Fruit fly (Drosophila melanogaster) whole organism, prepupa: Measurements from ENCODE around the gene Prim2.

ENCODE experiments used
- Blimp-1 ChIP-seq: fragments of 200-800 bp; sonication (Bioruptor generic); optimal IDR thresholded peaks from 3 replicates; lab custom pipeline; 2017; ENCODE audit warnings: missing biosample characterization, missing genetic modification characterization, mild to moderate bottlenecking, moderate library complexity, missing genetic modification reagents
- CG10631 ChIP-seq: fragments of 200-800 bp; sonication (Bioruptor generic); optimal IDR thresholded peaks from 2 replicates; lab custom pipeline; 2016; ENCODE audit warnings: missing biosample characterization, missing genetic modification characterization
- CG11294 ChIP-seq: fragments of 200-800 bp; sonication (Bioruptor generic); IDR thresholded peaks from 2 replicates; pipeline ENCODE4 v1.3.6; 2022; ENCODE audit warnings: missing biosample characterization, missing genetic modification characterization
- CG11902 ChIP-seq: fragments of 200-800 bp; sonication (Bioruptor generic); optimal IDR thresholded peaks from 3 replicates; lab custom pipeline; 2016; ENCODE audit warnings: missing biosample characterization, missing genetic modification characterization
- CG15336 ChIP-seq: fragments of 200-800 bp; sonication (Bioruptor generic); IDR thresholded peaks from 2 replicates; pipeline ENCODE4 v1.3.6; 2022; ENCODE audit warnings: missing biosample characterization, missing genetic modification characterization
- CG1621 ChIP-seq: fragments of 200-800 bp; sonication (Bioruptor generic); optimal IDR thresholded peaks from 3 replicates; lab custom pipeline; 2018; ENCODE audit warnings: missing biosample characterization, mild to moderate bottlenecking, missing genetic modification characterization
- CG3032 ChIP-seq: fragments of 200-800 bp; optimal IDR thresholded peaks from 2 replicates; lab custom pipeline; 2019; ENCODE audit warnings: missing biosample characterization, mild to moderate bottlenecking, missing genetic modification characterization, moderate library complexity
- CG32006 ChIP-seq: fragments of 200-800 bp; sonication (Bioruptor generic); optimal IDR thresholded peaks from 3 replicates; lab custom pipeline; 2017; ENCODE audit warnings: missing biosample characterization, mild to moderate bottlenecking, missing genetic modification characterization
- CG34406 ChIP-seq: fragments of 200-800 bp; sonication (Bioruptor generic); optimal IDR thresholded peaks from 3 replicates; lab custom pipeline; 2016; ENCODE audit warnings: missing biosample characterization, missing genetic modification characterization
- CG3919 ChIP-seq: fragments of 200-800 bp; sonication (Bioruptor generic); optimal IDR thresholded peaks from 3 replicates; lab custom pipeline; 2016; ENCODE audit warnings: missing biosample characterization, missing genetic modification characterization
- CG4318 ChIP-seq: fragments of 200-800 bp; sonication (Bioruptor generic); optimal IDR thresholded peaks from 3 replicates; lab custom pipeline; 2017; ENCODE audit warnings: missing biosample characterization, mild to moderate bottlenecking, missing genetic modification characterization
- CG6163 ChIP-seq: fragments of 200-800 bp; sonication (Bioruptor generic); IDR thresholded peaks from 3 replicates; pipeline ENCODE4 v1.3.6; 2022; ENCODE audit warnings: missing biosample characterization, missing genetic modification characterization
- CG6276 ChIP-seq: fragments of 200-800 bp; sonication (Bioruptor generic); optimal IDR thresholded peaks from 2 replicates; lab custom pipeline; 2017; ENCODE audit warnings: missing biosample characterization, mild to moderate bottlenecking, missing genetic modification characterization
- CG6792 ChIP-seq: fragments of 200-800 bp; sonication (Bioruptor generic); optimal IDR thresholded peaks from 3 replicates; lab custom pipeline; 2016; ENCODE audit warnings: missing biosample characterization, missing genetic modification characterization
- CG6854 ChIP-seq: fragments of 200-800 bp; sonication (Bioruptor generic); optimal IDR thresholded peaks from 2 replicates; lab custom pipeline; 2017; ENCODE audit warnings: missing biosample characterization, mild to moderate bottlenecking, missing genetic modification characterization
- CG7368 ChIP-seq: fragments of 200-800 bp; sonication (Bioruptor generic); optimal IDR thresholded peaks from 3 replicates; lab custom pipeline; 2016; ENCODE audit warnings: missing biosample characterization, missing genetic modification characterization
- CG8319 ChIP-seq: fragments of 200-800 bp; sonication (Bioruptor generic); optimal IDR thresholded peaks from 3 replicates; lab custom pipeline; 2016; ENCODE audit warnings: missing biosample characterization, missing genetic modification characterization
- CG8632 ChIP-seq: fragments of 200-800 bp; sonication (Bioruptor generic); optimal IDR thresholded peaks from 3 replicates; lab custom pipeline; 2016; ENCODE audit warnings: missing biosample characterization, missing genetic modification characterization
- CG9139 ChIP-seq: fragments of 200-800 bp; sonication (Bioruptor generic); optimal IDR thresholded peaks from 3 replicates; lab custom pipeline; 2017; ENCODE audit warnings: missing biosample characterization, mild to moderate bottlenecking, missing genetic modification characterization
- Eip75B ChIP-seq: fragments of 200-800 bp; sonication (Bioruptor generic); optimal IDR thresholded peaks from 3 replicates; lab custom pipeline; 2016; ENCODE audit warnings: missing biosample characterization, missing genetic modification characterization
- Eip78C ChIP-seq: fragments of 200-800 bp; sonication (Bioruptor generic); peaks from one replicate; lab custom pipeline; 2016; ENCODE audit warnings: missing biosample characterization, missing genetic modification characterization
- Ets21C ChIP-seq: fragments of 200-800 bp; sonication (Bioruptor generic); optimal IDR thresholded peaks from 3 replicates; lab custom pipeline; 2016; ENCODE audit warnings: missing biosample characterization, missing genetic modification characterization
- Ets96B ChIP-seq: fragments of 200-800 bp; optimal IDR thresholded peaks from 2 replicates; lab custom pipeline; 2019; ENCODE audit warnings: missing biosample characterization, mild to moderate bottlenecking, missing genetic modification characterization, moderate library complexity
- Gug ChIP-seq: fragments of 200-800 bp; sonication (Bioruptor generic); IDR thresholded peaks from 2 replicates; pipeline ENCODE4 v1.3.6; 2022; ENCODE audit warnings: missing biosample characterization, missing genetic modification characterization
- Hr39 ChIP-seq: fragments of 200-800 bp; sonication (Bioruptor generic); optimal IDR thresholded peaks from 2 replicates; lab custom pipeline; 2016; ENCODE audit warnings: missing biosample characterization, missing genetic modification characterization
- Hr4 ChIP-seq: fragments of 200-800 bp; sonication (Bioruptor generic); optimal IDR thresholded peaks from 3 replicates; lab custom pipeline; 2016; ENCODE audit warnings: missing biosample characterization, missing genetic modification characterization
- Lpt ChIP-seq: fragments of 200-800 bp; sonication (Bioruptor generic); optimal IDR thresholded peaks from 3 replicates; lab custom pipeline; 2016; ENCODE audit warnings: missing biosample characterization, missing genetic modification characterization
- Met ChIP-seq: fragments of 200-800 bp; sonication (Bioruptor generic); optimal IDR thresholded peaks from 3 replicates; lab custom pipeline; 2016; ENCODE audit warnings: missing biosample characterization, missing genetic modification characterization
- OdsH ChIP-seq: fragments of 200-800 bp; sonication (Bioruptor generic); optimal IDR thresholded peaks from 3 replicates; lab custom pipeline; 2016; ENCODE audit warnings: missing biosample characterization, missing genetic modification characterization
- Sox102F ChIP-seq: fragments of 200-800 bp; sonication (Bioruptor generic); optimal IDR thresholded peaks from 2 replicates; lab custom pipeline; 2016; ENCODE audit warnings: missing biosample characterization, mild to moderate bottlenecking, missing genetic modification characterization
- acj6 ChIP-seq: fragments of 200-800 bp; sonication (Bioruptor generic); optimal IDR thresholded peaks from 3 replicates; lab custom pipeline; 2016; ENCODE audit warnings: missing biosample characterization, missing genetic modification characterization
- dac ChIP-seq: fragments of 200-800 bp; sonication (Bioruptor generic); optimal IDR thresholded peaks from 2 replicates; lab custom pipeline; 2017; ENCODE audit warnings: missing biosample characterization, mild to moderate bottlenecking, missing genetic modification characterization
- dsx ChIP-seq: fragments of 200-800 bp; optimal IDR thresholded peaks from 3 replicates; lab custom pipeline; 2019; ENCODE audit warnings: missing biosample characterization, mild to moderate bottlenecking, missing genetic modification characterization, moderate library complexity; ENCODE audit not compliant: poor library complexity, severe bottlenecking
- esn ChIP-seq: fragments of 200-800 bp; sonication (Bioruptor generic); optimal IDR thresholded peaks from 2 replicates; lab custom pipeline; 2016; ENCODE audit warnings: missing biosample characterization, mild to moderate bottlenecking, missing genetic modification characterization, moderate library complexity
- fd59A ChIP-seq: fragments of 200-800 bp; sonication (Bioruptor generic); optimal IDR thresholded peaks from 2 replicates; lab custom pipeline; 2017; ENCODE audit warnings: missing biosample characterization, mild to moderate bottlenecking, missing genetic modification characterization, missing genetic modification reagents
- fd85E ChIP-seq: fragments of 200-800 bp; sonication (Bioruptor generic); optimal IDR thresholded peaks from 3 replicates; lab custom pipeline; 2016; ENCODE audit warnings: missing biosample characterization, missing genetic modification characterization
- fkh ChIP-seq: fragments of 200-800 bp; sonication (Bioruptor generic); optimal IDR thresholded peaks from 3 replicates; lab custom pipeline; 2017; ENCODE audit warnings: missing biosample characterization, mild to moderate bottlenecking, missing genetic modification characterization, moderate library complexity
- lz ChIP-seq: fragments of 200-800 bp; sonication (Bioruptor generic); optimal IDR thresholded peaks from 3 replicates; lab custom pipeline; 2016; ENCODE audit warnings: missing biosample characterization, missing genetic modification characterization
- net ChIP-seq: fragments of 200-800 bp; sonication (Bioruptor generic); optimal IDR thresholded peaks from 3 replicates; lab custom pipeline; 2016; ENCODE audit warnings: missing biosample characterization, missing genetic modification characterization
- salr ChIP-seq, 2 experiments: fragments of 200-800 bp; sonication (Bioruptor generic); optimal IDR thresholded peaks; 3 replicates each; lab custom pipeline; 2016 to 2018; ENCODE audit warnings: missing biosample characterization in 2 of 2, missing genetic modification characterization in 2 of 2, mild to moderate bottlenecking in 1 of 2
- spab ChIP-seq: fragments of 200-800 bp; sonication (Bioruptor generic); optimal IDR thresholded peaks from 2 replicates; lab custom pipeline; 2017; ENCODE audit warnings: missing biosample characterization, mild to moderate bottlenecking, missing genetic modification characterization, missing genetic modification reagents
- ss ChIP-seq, 2 experiments: fragments of 200-800 bp; sonication (Bioruptor generic); optimal IDR thresholded peaks; 2 replicates in 1 of 2; 3 replicates in 1 of 2; lab custom pipeline; 2017 to 2018; ENCODE audit warnings: mild to moderate bottlenecking in 2 of 2, missing biosample characterization in 2 of 2, missing genetic modification characterization in 2 of 2, moderate library complexity in 1 of 2
- svp ChIP-seq: fragments of 200-800 bp; sonication (Bioruptor generic); peaks from one replicate; lab custom pipeline; 2016; ENCODE audit warnings: missing biosample characterization, missing genetic modification characterization
- topi ChIP-seq: fragments of 200-800 bp; sonication (Bioruptor generic); optimal IDR thresholded peaks from 3 replicates; lab custom pipeline; 2016; ENCODE audit warnings: missing biosample characterization, missing genetic modification characterization

Gene Prim2

dm6 chr3L:20403493-20404379, 42.4 kb upstream of the Prim2 start (continued):
- TF ChIP-seq Sox102F (GFP tag; lab: Kevin White, UChicago) (peak; percentile 51), acj6 (GFP tag; lab: Kevin White, UChicago) (peak; percentile 57), CG3919 (peak; percentile 35), Eip78C (GFP tag; lab: Kevin White, UChicago) (peak; percentile 93), fkh (GFP tag; lab: Kevin White, UChicago) (no peak), lz (peak; percentile 75), Ets21C (GFP tag; lab: Kevin White, UChicago) (peak; percentile 74), esn (GFP tag; lab: Kevin White, UChicago) (peak; percentile 85), CG6854 (GFP tag; lab: Kevin White, UChicago) (peak; percentile 36), Eip75B (GFP tag; lab: Kevin White, UChicago) (peak; percentile 69), ss (GFP tag; optimal IDR thresholded peaks at IDR 0.05; lab: Kevin White, UChicago) (peak; percentile 56 to 79), CG6792 (GFP tag; lab: Kevin White, UChicago) (peak; percentile 60), CG9139 (peak; percentile 0), dac (GFP tag; lab: Kevin White, UChicago) (no peak), Ets96B (peak; percentile 47)

- TF ChIP-seq OdsH (GFP tag; lab: Kevin White, UChicago) (peak; percentile 66), salr (GFP tag; optimal IDR thresholded peaks at IDR 0.05; lab: Kevin White, UChicago) (peak in 1 of 2 experiments; percentile 57), CG6854 (GFP tag; lab: Kevin White, UChicago) (no peak), CG8632 (GFP tag; lab: Kevin White, UChicago) (peak; percentile 49), CG6276 (GFP tag; lab: Kevin White, UChicago) (no peak), CG1621 (tag; lab: Kevin White, UChicago) (peak; percentile 75), CG15336 (peak; percentile 25; the same call in 1 of the 2 replicates), ss (GFP tag; optimal IDR thresholded peaks at IDR 0.05; lab: Kevin White, UChicago) (peak; percentile 55 to 86), lz (peak; percentile 68), Sox102F (GFP tag; lab: Kevin White, UChicago) (peak; percentile 51), CG3919 (peak; percentile 56), fd85E (GFP tag; lab: Kevin White, UChicago) (no peak), net (GFP tag; lab: Kevin White, UChicago) (peak; percentile 17), CG11294 (no peak), CG32006 (GFP tag; lab: Kevin White, UChicago) (no peak), CG8319 (GFP tag; lab: Kevin White, UChicago) (peak; percentile 34), CG3032 (tag; lab: Kevin White, UChicago) (peak; percentile 85), Blimp-1 (no peak), CG4318 (GFP tag; lab: Kevin White, UChicago) (no peak), Gug (no peak), dsx (GFP tag; lab: Kevin White, UChicago) (peak; percentile 86), Eip75B (GFP tag; lab: Kevin White, UChicago) (peak; percentile 69), spab (peak; percentile 73), Hr39 (GFP tag; lab: Kevin White, UChicago) (peak; percentile 70), CG6163 (GFP tag; lab: Robert Waterston, UW) (peak; percentile 77), CG11902 (GFP tag; lab: Kevin White, UChicago) (peak; percentile 62), CG34406 (peak; percentile 60), CG10631 (GFP tag; lab: Kevin White, UChicago) (peak; percentile 39), esn (GFP tag; lab: Kevin White, UChicago) (peak; percentile 54), fd59A (GFP tag; lab: Kevin White, UChicago) (peak; percentile 72), Met (peak; percentile 62), Lpt (GFP tag; lab: Kevin White, UChicago) (no peak), fkh (GFP tag; lab: Kevin White, UChicago) (no peak), svp (GFP tag; lab: Kevin White, UChicago) (peak; percentile 80), topi (GFP tag; lab: Kevin White, UChicago) (peak; percentile 60), CG7368 (GFP tag; lab: Kevin White, UChicago) (peak; percentile 55), Ets21C (GFP tag; lab: Kevin White, UChicago) (peak; percentile 46), Ets96B (peak; percentile 83), Hr4 (GFP tag; lab: Kevin White, UChicago) (no peak)
Observed at dm6 chr3L:20402665-20403492, 41.5 kb upstream of the Prim2 start.
